Fruit fly (Drosophila melanogaster): Measurements from ENCODE around the gene Cp7Fa.

Cp7Fa gene

dm6 chrX:8470588-8470987 is at the start of gene Cp7Fa:
Cp7Fa (plus strand) TSS chrX:8470888.
- no peak for TF ChIP-seq h (optimal IDR thresholded peaks at IDR 0.05)

- TF ChIP-seq ttk (optimal IDR thresholded peaks at IDR 0.05) (no peak), insv (optimal IDR thresholded peaks at IDR 0.05) (no peak), h (optimal IDR thresholded peaks at IDR 0.05) (no peak), psq (optimal IDR thresholded peaks at IDR 0.05) (no peak), Sin3A (optimal IDR thresholded peaks at IDR 0.05) (no peak), Myc (optimal IDR thresholded peaks at IDR 0.05) (no peak)
Observed at dm6 chrX:8421449-8421795, 49.3 kb upstream of the Cp7Fa start.

- no peak for TF ChIP-seq h (optimal IDR thresholded peaks at IDR 0.05)
- no peak for TF ChIP-seq ttk (optimal IDR thresholded peaks at IDR 0.05)
- no peak for TF ChIP-seq psq (optimal IDR thresholded peaks at IDR 0.05)
- no peak for TF ChIP-seq insv (optimal IDR thresholded peaks at IDR 0.05)
- no peak for TF ChIP-seq Myc (optimal IDR thresholded peaks at IDR 0.05)
- TF ChIP-seq Sin3A (optimal IDR thresholded peaks at IDR 0.05) = no peak
Observed at dm6 chrX:8422643-8423042, 48.0 kb upstream of the Cp7Fa start.

dm6 chrX:8433709-8434108 is 37.0 kb upstream of the Cp7Fa start, which contains the start of gene CG32712:
CG32712 (minus strand) TSS chrX:8433809.
- no peak for TF ChIP-seq psq (optimal IDR thresholded peaks at IDR 0.05)
- no peak for TF ChIP-seq insv (optimal IDR thresholded peaks at IDR 0.05)

- TF ChIP-seq Myc (optimal IDR thresholded peaks at IDR 0.05) = no peak
- no peak for TF ChIP-seq ttk (optimal IDR thresholded peaks at IDR 0.05)
- no peak for TF ChIP-seq h (optimal IDR thresholded peaks at IDR 0.05)
- TF ChIP-seq Sin3A (optimal IDR thresholded peaks at IDR 0.05) = no peak
- no peak for TF ChIP-seq insv (optimal IDR thresholded peaks at IDR 0.05)
- no peak for TF ChIP-seq psq (optimal IDR thresholded peaks at IDR 0.05)
Observed at dm6 chrX:8436656-8437284, 33.9 kb upstream of the Cp7Fa start, which contains the start of gene CG1440. CG1440 (plus strand) TSS chrX:8437057.

dm6 chrX:8437285-8438110 is 33.2 kb upstream of the Cp7Fa start, which contains the start of gene Miga:
Miga (minus strand) TSS chrX:8437820.
- TF ChIP-seq ttk (optimal IDR thresholded peaks at IDR 0.05) (no peak), h (optimal IDR thresholded peaks at IDR 0.05) (no peak)

- no peak for TF ChIP-seq Myc (optimal IDR thresholded peaks at IDR 0.05)
Observed at dm6 chrX:8442161-8442560, 28.5 kb upstream of the Cp7Fa start, which contains the start of gene CG12123. CG12123 (minus strand) TSS chrX:8442348.

dm6 chrX:8442912-8443311 is 27.8 kb upstream of the Cp7Fa start:
- TF ChIP-seq h (optimal IDR thresholded peaks at IDR 0.05) (no peak), Myc (optimal IDR thresholded peaks at IDR 0.05) (no peak), Sin3A (optimal IDR thresholded peaks at IDR 0.05) (no peak), ttk (optimal IDR thresholded peaks at IDR 0.05) (no peak), insv (optimal IDR thresholded peaks at IDR 0.05) (no peak), psq (optimal IDR thresholded peaks at IDR 0.05) (no peak)

dm6 chrX:8444279-8444678 is 26.4 kb upstream of the Cp7Fa start:
- TF ChIP-seq psq (optimal IDR thresholded peaks at IDR 0.05) (no peak), ttk (optimal IDR thresholded peaks at IDR 0.05) (no peak), insv (optimal IDR thresholded peaks at IDR 0.05) (no peak), Myc (optimal IDR thresholded peaks at IDR 0.05) (no peak), h (optimal IDR thresholded peaks at IDR 0.05) (no peak), Sin3A (optimal IDR thresholded peaks at IDR 0.05) (no peak)

- TF ChIP-seq insv (optimal IDR thresholded peaks at IDR 0.05) = no peak
- TF ChIP-seq h (optimal IDR thresholded peaks at IDR 0.05) = no peak
- TF ChIP-seq Sin3A (optimal IDR thresholded peaks at IDR 0.05) = no peak
- no peak for TF ChIP-seq Myc (optimal IDR thresholded peaks at IDR 0.05)
Observed at dm6 chrX:8444883-8445572, 25.7 kb upstream of the Cp7Fa start.

dm6 chrX:8447166-8447565 is 23.5 kb upstream of the Cp7Fa start:
- TF ChIP-seq Myc (optimal IDR thresholded peaks at IDR 0.05) (no peak), insv (optimal IDR thresholded peaks at IDR 0.05) (no peak), h (optimal IDR thresholded peaks at IDR 0.05) (no peak), Sin3A (optimal IDR thresholded peaks at IDR 0.05) (no peak), ttk (optimal IDR thresholded peaks at IDR 0.05) (no peak), psq (optimal IDR thresholded peaks at IDR 0.05) (no peak)

- no peak for TF ChIP-seq ttk (optimal IDR thresholded peaks at IDR 0.05)
- no peak for TF ChIP-seq insv (optimal IDR thresholded peaks at IDR 0.05)
- TF ChIP-seq psq (optimal IDR thresholded peaks at IDR 0.05) = no peak
- TF ChIP-seq Sin3A (optimal IDR thresholded peaks at IDR 0.05) = no peak
- TF ChIP-seq h (optimal IDR thresholded peaks at IDR 0.05) = no peak
- TF ChIP-seq Myc (optimal IDR thresholded peaks at IDR 0.05) = no peak
Observed at dm6 chrX:8448171-8448570, 22.5 kb upstream of the Cp7Fa start.
